Fruit fly (Drosophila melanogaster) whole organism, embryonic: ENCODE measurements around the gene CG43094.

ENCODE experiments used
- Ada2b ChIP-seq: fragments of 200-800 bp; sonication (Bioruptor generic); IDR thresholded peaks from 2 replicates; pipeline ENCODE4 v1.3.6; 2022; ENCODE audit warnings: missing biosample characterization, missing genetic modification characterization
- CG10209 ChIP-seq: fragments of 200-800 bp; sonication (Bioruptor generic); optimal IDR thresholded peaks from 3 replicates; lab custom pipeline; 2017; ENCODE audit warnings: missing biosample characterization, mild to moderate bottlenecking, missing genetic modification characterization, missing genetic modification reagents
- CG10366 ChIP-seq: fragments of 200-800 bp; sonication (Bioruptor generic); IDR thresholded peaks from 2 replicates; pipeline ENCODE4 v1.3.6; 2022; ENCODE audit warnings: missing biosample characterization, missing genetic modification characterization
- CG12071 ChIP-seq: fragments of 200-800 bp; sonication (Bioruptor generic); optimal IDR thresholded peaks from 3 replicates; lab custom pipeline; 2018; ENCODE audit warnings: missing biosample characterization, mild to moderate bottlenecking, missing genetic modification characterization
- CG13894 ChIP-seq: fragments of 200-800 bp; sonication (Bioruptor generic); optimal IDR thresholded peaks from 3 replicates; lab custom pipeline; 2018; ENCODE audit warnings: missing biosample characterization, mild to moderate bottlenecking, missing genetic modification characterization, moderate library complexity
- CG14710 ChIP-seq: fragments of 200-800 bp; sonication (Bioruptor generic); optimal IDR thresholded peaks from 3 replicates; lab custom pipeline; 2019; ENCODE audit warnings: missing biosample characterization, mild to moderate bottlenecking, missing genetic modification characterization, moderate library complexity
- CG15269 ChIP-seq: fragments of 200-800 bp; sonication (Bioruptor generic); optimal IDR thresholded peaks from 2 replicates; lab custom pipeline; 2018; ENCODE audit warnings: missing biosample characterization, mild to moderate bottlenecking, missing genetic modification characterization, moderate library complexity
- CG18599 ChIP-seq: fragments of 200-800 bp; sonication (Bioruptor generic); optimal IDR thresholded peaks from 3 replicates; lab custom pipeline; 2017; ENCODE audit warnings: missing biosample characterization, missing genetic modification characterization, mild to moderate bottlenecking, moderate library complexity, missing genetic modification reagents
- CG2712 ChIP-seq: fragments of 200-800 bp; optimal IDR thresholded peaks from 3 replicates; lab custom pipeline; 2019; ENCODE audit warnings: missing biosample characterization, mild to moderate bottlenecking, missing genetic modification characterization, moderate library complexity
- CG3838 ChIP-seq: fragments of 200-800 bp; sonication (Bioruptor generic); optimal IDR thresholded peaks from 3 replicates; lab custom pipeline; 2016; ENCODE audit warnings: missing biosample characterization, missing genetic modification characterization
- CG42726 ChIP-seq: fragments of 200-800 bp; sonication (Bioruptor generic); IDR thresholded peaks from 2 replicates; pipeline ENCODE4 v1.3.6; 2022; ENCODE audit warnings: missing biosample characterization, missing genetic modification characterization; ENCODE audit not compliant: partially characterized antibody
- CG4360 ChIP-seq: fragments of 200-800 bp; sonication (Bioruptor generic); IDR thresholded peaks from 2 replicates; pipeline ENCODE4 v1.3.6; 2022; ENCODE audit warnings: missing biosample characterization, missing genetic modification characterization
- CG5953 ChIP-seq: fragments of 200-800 bp; sonication (Bioruptor generic); IDR thresholded peaks from 2 replicates; pipeline ENCODE4 v1.3.6; 2022; ENCODE audit warnings: missing biosample characterization, missing genetic modification characterization
- CG6791 ChIP-seq: fragments of 200-800 bp; sonication (Bioruptor generic); IDR thresholded peaks from 3 replicates; pipeline ENCODE4 v1.3.6; 2022; ENCODE audit warnings: missing biosample characterization, missing genetic modification characterization; ENCODE audit not compliant: partially characterized antibody
- CG9609 ChIP-seq: fragments of 200-800 bp; sonication (Bioruptor generic); optimal IDR thresholded peaks from 3 replicates; lab custom pipeline; 2016; ENCODE audit warnings: missing biosample characterization, missing genetic modification characterization
- Dll ChIP-seq: fragments of 200-800 bp; sonication (Bioruptor generic); IDR thresholded peaks from 4 replicates; pipeline ENCODE4 v1.3.6; 2022; ENCODE audit warnings: missing biosample characterization, missing genetic modification characterization; ENCODE audit not compliant: partially characterized antibody
- Dp ChIP-seq: fragments of 200-800 bp; sonication (Bioruptor generic); optimal IDR thresholded peaks from 2 replicates; lab custom pipeline; 2018; ENCODE audit warnings: missing biosample characterization, mild to moderate bottlenecking, missing genetic modification characterization, moderate library complexity
- HLH54F ChIP-seq: fragments of 200-800 bp; sonication (Bioruptor generic); optimal IDR thresholded peaks from 3 replicates; lab custom pipeline; 2016; ENCODE audit warnings: missing biosample characterization, missing genetic modification characterization
- Hr39 ChIP-seq: fragments of >200 bp; optimal IDR thresholded peaks from 2 replicates; lab custom pipeline; 2017
- Hr51 ChIP-seq, 2 experiments: fragments of 200-800 bp; sonication (Bioruptor generic); optimal IDR thresholded peaks; 2 replicates in 1 of 2; 3 replicates in 1 of 2; lab custom pipeline; 2016 to 2018; ENCODE audit warnings: missing biosample characterization in 2 of 2, missing genetic modification characterization in 2 of 2, mild to moderate bottlenecking in 1 of 2, moderate library complexity in 1 of 2
- Hsf ChIP-seq: fragments of 200-800 bp; sonication (Bioruptor generic); optimal IDR thresholded peaks from 3 replicates; lab custom pipeline; 2016; ENCODE audit warnings: missing biosample characterization, missing genetic modification characterization
- Lpt ChIP-seq: fragments of >200 bp; optimal IDR thresholded peaks from 2 replicates; lab custom pipeline; 2018; ENCODE audit warnings: missing biosample characterization, missing genetic modification characterization
- MBD-R2 ChIP-seq: fragments of 200-800 bp; sonication (Bioruptor generic); IDR thresholded peaks from 2 replicates; pipeline ENCODE4 v1.3.6; 2022; ENCODE audit warnings: missing biosample characterization, missing genetic modification characterization
- Meics ChIP-seq: fragments of 200-800 bp; sonication (Bioruptor generic); optimal IDR thresholded peaks from 2 replicates; lab custom pipeline; 2017; ENCODE audit warnings: missing biosample characterization, mild to moderate bottlenecking, missing genetic modification characterization
- Mes4 ChIP-seq: fragments of 200-800 bp; sonication (Bioruptor generic); optimal IDR thresholded peaks from 2 replicates; lab custom pipeline; 2016; ENCODE audit warnings: missing biosample characterization, missing genetic modification characterization
- NfI ChIP-seq: fragments of 200-800 bp; sonication (Bioruptor generic); optimal IDR thresholded peaks from 3 replicates; lab custom pipeline; 2018; ENCODE audit warnings: missing biosample characterization, mild to moderate bottlenecking, missing genetic modification characterization, moderate library complexity
- Oaz ChIP-seq: fragments of 200-800 bp; sonication (Bioruptor generic); IDR thresholded peaks from 2 replicates; pipeline ENCODE4 v1.3.6; 2022; ENCODE audit warnings: missing biosample characterization, missing genetic modification characterization
- Scr ChIP-seq: fragments of 200-800 bp; sonication (Bioruptor generic); IDR thresholded peaks from 2 replicates; pipeline ENCODE4 v1.3.6; 2022; ENCODE audit warnings: missing biosample characterization, missing genetic modification characterization; ENCODE audit not compliant: partially characterized antibody
- ac ChIP-seq: fragments of 200-800 bp; sonication (Bioruptor generic); optimal IDR thresholded peaks from 3 replicates; lab custom pipeline; 2017; ENCODE audit warnings: missing biosample characterization, mild to moderate bottlenecking, missing genetic modification characterization
- amos ChIP-seq: fragments of 200-800 bp; sonication (Bioruptor generic); IDR thresholded peaks from 2 replicates; pipeline ENCODE4 v1.3.6; 2022; ENCODE audit warnings: missing biosample characterization, missing genetic modification characterization; ENCODE audit not compliant: partially characterized antibody
- ara ChIP-seq: fragments of 200-800 bp; sonication (Bioruptor generic); IDR thresholded peaks from 2 replicates; pipeline ENCODE4 v1.3.6; 2022; ENCODE audit warnings: missing biosample characterization, missing genetic modification characterization
- bbx ChIP-seq: fragments of 200-800 bp; sonication (Bioruptor generic); IDR thresholded peaks from 2 replicates; pipeline ENCODE4 v1.3.6; 2022; ENCODE audit warnings: missing biosample characterization, missing genetic modification characterization; ENCODE audit not compliant: partially characterized antibody
- chm ChIP-seq: fragments of 200-800 bp; sonication (Bioruptor generic); IDR thresholded peaks from 2 replicates; pipeline ENCODE4 v1.3.6; 2022; ENCODE audit warnings: missing biosample characterization, missing genetic modification characterization
- en ChIP-seq: fragments of 200-800 bp; sonication (Bioruptor generic); optimal IDR thresholded peaks from 2 replicates; lab custom pipeline; 2016; ENCODE audit warnings: missing biosample characterization, missing genetic modification characterization
- exex ChIP-seq: fragments of 200-800 bp; sonication (Bioruptor generic); optimal IDR thresholded peaks from 4 replicates; lab custom pipeline; 2018; ENCODE audit warnings: missing biosample characterization, mild to moderate bottlenecking, missing genetic modification characterization, moderate library complexity
- fd3F ChIP-seq: fragments of 200-800 bp; sonication (Bioruptor generic); optimal IDR thresholded peaks from 2 replicates; lab custom pipeline; 2018; ENCODE audit warnings: missing biosample characterization, mild to moderate bottlenecking, missing genetic modification characterization, moderate library complexity
- jumu ChIP-seq: fragments of 200-800 bp; sonication (Bioruptor generic); optimal IDR thresholded peaks from 3 replicates; lab custom pipeline; 2016; ENCODE audit warnings: missing biosample characterization, missing genetic modification characterization
- knrl ChIP-seq: fragments of 200-800 bp; sonication (Bioruptor generic); IDR thresholded peaks from 3 replicates; pipeline ENCODE4 v1.3.6; 2022; ENCODE audit warnings: missing biosample characterization, missing genetic modification characterization; ENCODE audit not compliant: partially characterized antibody
- lbe ChIP-seq: fragments of 200-800 bp; sonication (Bioruptor generic); optimal IDR thresholded peaks from 2 replicates; lab custom pipeline; 2016; ENCODE audit warnings: missing biosample characterization, mild to moderate bottlenecking, missing genetic modification characterization
- lmd ChIP-seq: fragments of 200-800 bp; sonication (Bioruptor generic); IDR thresholded peaks from 2 replicates; pipeline ENCODE4 v1.3.6; 2022; ENCODE audit warnings: missing biosample characterization, missing genetic modification characterization
- nom ChIP-seq: fragments of 200-800 bp; sonication (Bioruptor generic); optimal IDR thresholded peaks from 2 replicates; lab custom pipeline; 2017; ENCODE audit warnings: missing biosample characterization, missing genetic modification characterization, mild to moderate bottlenecking, moderate library complexity, missing genetic modification reagents
- oc ChIP-seq: fragments of 200-800 bp; sonication (Bioruptor generic); optimal IDR thresholded peaks from 2 replicates; lab custom pipeline; 2018; ENCODE audit warnings: missing biosample characterization, mild to moderate bottlenecking, missing genetic modification characterization, moderate library complexity
- phol ChIP-seq: fragments of 200-800 bp; sonication (Bioruptor generic); optimal IDR thresholded peaks from 3 replicates; lab custom pipeline; 2018; ENCODE audit warnings: missing biosample characterization, mild to moderate bottlenecking, missing genetic modification characterization, moderate library complexity
- ro ChIP-seq: fragments of 200-800 bp; sonication (Bioruptor generic); IDR thresholded peaks from 2 replicates; pipeline ENCODE4 v1.3.6; 2022; ENCODE audit warnings: missing biosample characterization, missing genetic modification characterization
- run ChIP-seq: fragments of 200-800 bp; sonication (Bioruptor generic); optimal IDR thresholded peaks from 3 replicates; lab custom pipeline; 2018; ENCODE audit warnings: missing biosample characterization, mild to moderate bottlenecking, missing genetic modification characterization
- so ChIP-seq: fragments of 200-800 bp; sonication (Bioruptor generic); IDR thresholded peaks from 3 replicates; pipeline ENCODE4 v1.3.6; 2022; ENCODE audit warnings: missing biosample characterization, missing genetic modification characterization
- sr ChIP-seq: fragments of 200-800 bp; sonication (Bioruptor generic); IDR thresholded peaks from 3 replicates; pipeline ENCODE4 v1.3.6; 2022; ENCODE audit warnings: missing biosample characterization, missing genetic modification characterization
- stwl ChIP-seq: fragments of 200-800 bp; sonication (Bioruptor generic); optimal IDR thresholded peaks from 3 replicates; lab custom pipeline; 2018; ENCODE audit warnings: missing biosample characterization, mild to moderate bottlenecking, missing genetic modification characterization, moderate library complexity
- zfh1 ChIP-seq: fragments of 200-800 bp; sonication (Bioruptor generic); IDR thresholded peaks from 3 replicates; pipeline ENCODE4 v1.3.6; 2022; ENCODE audit warnings: missing biosample characterization, missing genetic modification characterization

The CG43094 gene

DNA sequence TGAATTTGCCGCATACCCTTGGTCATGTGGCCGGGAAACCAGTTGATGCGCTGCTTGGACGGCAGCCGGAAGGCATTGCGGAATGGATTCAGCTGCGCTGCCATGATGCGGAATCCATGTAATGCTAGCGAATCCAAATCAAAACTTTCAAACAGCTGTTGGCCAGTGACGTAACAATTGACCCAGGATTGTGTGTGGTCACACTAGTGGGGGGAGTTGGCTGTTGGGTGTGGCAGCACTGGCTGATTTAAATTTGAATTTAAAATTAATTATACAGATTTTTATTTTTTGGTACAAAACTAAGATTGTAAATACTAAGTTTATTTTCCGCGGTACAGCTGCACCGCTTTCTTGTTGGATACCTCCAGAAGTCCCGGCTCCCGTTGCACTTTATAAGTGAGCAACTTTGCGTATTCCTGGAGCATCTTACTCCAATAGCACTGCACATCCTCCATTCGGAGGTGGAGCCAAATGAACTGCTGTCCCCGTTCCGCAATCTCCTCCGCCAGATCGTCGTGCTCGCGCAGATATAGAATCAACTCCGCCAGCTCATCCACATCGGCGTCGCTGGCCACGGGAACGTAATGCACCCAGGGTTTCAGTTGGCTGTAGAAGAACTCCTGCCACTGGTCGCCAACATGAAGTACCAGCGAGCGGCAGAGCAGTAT lies 23.2 kb downstream of the CG43094 start, which contains the start of gene CG17141 (continued):
- TF ChIP-seq HLH54F (GFP tag; lab: Kevin White, UChicago) (no peak), exex (tag; lab: Kevin White, UChicago) (no peak), ara (GFP tag; lab: Robert Waterston, UW) (no peak), bbx (GFP tag; lab: Robert Waterston, UW) (0 out of 2 replicates have a peak, but pooled peaks have one; percentile 28), so (GFP tag; lab: Robert Waterston, UW) (no peak), CG42726 (GFP tag; lab: Robert Waterston, UW) (no peak), Oaz (no peak), amos (GFP tag; lab: Robert Waterston, UW) (peak; percentile 40; the same call in 1 of the 2 replicates), knrl (GFP tag; lab: Robert Waterston, UW) (peak; percentile 43; the same call in 1 of the 3 replicates), Ada2b (GFP tag; lab: Robert Waterston, UW) (no peak), ro (GFP tag; lab: Robert Waterston, UW) (no peak), en (GFP tag; lab: Kevin White, UChicago) (no peak), jumu (GFP tag; lab: Kevin White, UChicago) (no peak), CG5953 (GFP tag; lab: Robert Waterston, UW) (no peak), Dp (peak; percentile 97), ac (no peak), NfI (no peak), CG6791 (GFP tag; lab: Robert Waterston, UW) (no peak), lmd (no peak), zfh1 (GFP tag; lab: Robert Waterston, UW) (no peak), run (tag; lab: Kevin White, UChicago) (no peak), nom (GFP tag; lab: Kevin White, UChicago) (no peak), CG10209 (GFP tag; lab: Kevin White, UChicago) (no peak), fd3F (GFP tag; lab: Kevin White, UChicago) (no peak), CG10366 (GFP tag; lab: Robert Waterston, UW) (no peak), stwl (tag; lab: Kevin White, UChicago) (peak; percentile 26), phol (peak; percentile 32), CG12071 (GFP tag; lab: Kevin White, UChicago) (no peak), CG3838 (GFP tag; lab: Kevin White, UChicago) (no peak), CG9609 (GFP tag; lab: Kevin White, UChicago) (no peak), Hr51 (GFP tag; optimal IDR thresholded peaks at IDR 0.05; lab: Kevin White, UChicago) (no peak), lbe (GFP tag; lab: Kevin White, UChicago) (no peak), Lpt (GFP tag; lab: Kevin White, UChicago) (no peak), CG18599 (GFP tag; lab: Kevin White, UChicago) (no peak), CG15269 (tag; lab: Kevin White, UChicago) (no peak), CG4360 (GFP tag; lab: Robert Waterston, UW) (no peak), sr (no peak), Hr39 (lab: Kevin White, UChicago) (no peak), Hsf (GFP tag; lab: Kevin White, UChicago) (no peak), oc (tag; lab: Kevin White, UChicago) (no peak), Dll (GFP tag; lab: Robert Waterston, UW) (0 out of 4 replicates have a peak, but pooled peaks have one; percentile 27), chm (peak; percentile 30; the same call in 1 of the 2 replicates), Meics (GFP tag; lab: Kevin White, UChicago) (no peak), Mes4 (GFP tag; lab: Kevin White, UChicago) (no peak), CG2712 (no peak), Scr (peak; percentile 31; the same call in 1 of the 2 replicates), CG14710 (peak; percentile 100), MBD-R2 (peak; percentile 97), CG13894 (tag; lab: Kevin White, UChicago) (no peak)
